Worm (Caenorhabditis elegans): ENCODE measurements around the gene C49C3.9.

DNA sequence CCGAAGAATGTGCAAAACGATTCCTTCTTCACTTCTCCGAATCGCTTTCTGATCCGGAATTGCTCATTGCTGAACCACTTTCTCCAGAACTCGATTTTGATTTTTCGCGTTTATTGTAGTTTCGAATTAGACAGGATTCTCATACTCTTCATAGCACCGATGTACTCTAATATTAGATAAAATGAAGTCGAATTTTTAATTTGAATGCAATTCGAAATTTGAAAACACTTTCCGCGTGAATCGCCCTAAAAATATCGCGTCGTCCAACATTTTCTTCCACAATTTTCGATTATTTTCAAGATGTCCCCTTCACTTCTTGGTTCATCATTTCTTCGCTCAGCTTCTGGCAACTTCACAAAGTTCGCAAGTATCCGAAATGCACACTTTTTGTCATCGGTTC is 39.9 kb upstream of the C49C3.9 start, which contains the start of gene C30H6.8:
- no peak for TF ChIP-seq klf-2 (GFP tag; conservative IDR thresholded peaks at IDR 0.05)
- TF ChIP-seq flt-1 (GFP tag; IDR thresholded peaks at IDR 0.05) = no peak
- TF ChIP-seq ztf-29 (GFP tag; IDR thresholded peaks at IDR 0.05) = no peak
